Fruit fly (Drosophila melanogaster): ENCODE measurements around the gene RnpS1.

Gene RnpS1

DNA sequence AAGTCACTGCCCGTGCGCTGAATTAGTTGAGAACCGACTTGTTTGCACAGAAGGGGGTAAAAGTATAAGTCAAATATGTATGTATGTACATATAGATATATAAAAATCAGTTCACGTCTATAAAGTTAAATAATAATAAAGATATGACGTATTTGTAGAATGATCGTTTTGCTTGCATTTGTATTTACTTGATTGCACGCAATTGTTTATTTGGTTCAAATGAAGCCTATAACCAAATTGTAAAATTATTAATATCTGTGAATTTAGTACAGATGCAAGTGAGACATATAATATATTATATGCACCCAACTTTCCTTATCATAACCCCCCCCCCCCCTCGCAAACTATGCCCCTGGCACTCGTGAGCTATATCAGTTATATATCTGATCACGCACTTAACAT is 48.7 kb downstream of the RnpS1 start (continued):
- TF ChIP-seq oc (tag; optimal IDR thresholded peaks at IDR 0.05) (no peak), Doc3 (GFP tag; IDR thresholded peaks at IDR 0.05; ENCODE audit: partially characterized antibody) (no peak), Bdp1 (GFP tag; optimal IDR thresholded peaks at IDR 0.05) (no peak), CG7839 (tag; optimal IDR thresholded peaks at IDR 0.05) (peak; percentile 71), cg (GFP tag; optimal IDR thresholded peaks at IDR 0.05) (no peak), Sin3A (optimal IDR thresholded peaks at IDR 0.05) (no peak), caup (GFP tag; optimal IDR thresholded peaks at IDR 0.05; ENCODE audit: severe bottlenecking) (peak; percentile 71), CG6654 (GFP tag; optimal IDR thresholded peaks at IDR 0.05) (no peak), CG3838 (GFP tag; optimal IDR thresholded peaks at IDR 0.05) (no peak), CG11560 (tag; IDR thresholded peaks at IDR 0.05) (0 out of 3 replicates have a peak, but pooled peaks have one; percentile 18), Dfd (GFP tag; optimal IDR thresholded peaks at IDR 0.05) (no peak), CG7928 (GFP tag; optimal IDR thresholded peaks at IDR 0.05) (peak; percentile 37), CG18011 (GFP tag; optimal IDR thresholded peaks at IDR 0.05) (peak; percentile 14), CG2875 (GFP tag; optimal IDR thresholded peaks at IDR 0.05) (peak; percentile 8), CG4404 (GFP tag; IDR thresholded peaks at IDR 0.05) (no peak), C15 (GFP tag; IDR thresholded peaks at IDR 0.05) (no peak), Deaf1 (tag; optimal IDR thresholded peaks at IDR 0.05) (peak; percentile 36), bab2 (GFP tag; optimal IDR thresholded peaks at IDR 0.05) (no peak), CG13123 (GFP tag; optimal IDR thresholded peaks at IDR 0.05) (no peak), D19A (tag; optimal IDR thresholded peaks at IDR 0.05) (peak; percentile 39), sug (tag; optimal IDR thresholded peaks at IDR 0.05) (peak; percentile 57), CG17829 (tag; optimal IDR thresholded peaks at IDR 0.05) (no peak), CG7786 (GFP tag; optimal IDR thresholded peaks at IDR 0.05) (no peak), sima (GFP tag; optimal IDR thresholded peaks at IDR 0.05) (no peak), Nf-YB (GFP tag; optimal IDR thresholded peaks at IDR 0.05) (peak; percentile 13), Usf (GFP tag; optimal IDR thresholded peaks at IDR 0.05) (peak; percentile 41), CG14965 (GFP tag; optimal IDR thresholded peaks at IDR 0.05; ENCODE audit: borderline replicate concordance) (no peak), TFAM (GFP tag; optimal IDR thresholded peaks at IDR 0.05) (no peak), Fer3 (tag; optimal IDR thresholded peaks at IDR 0.05) (peak; percentile 34), nau (GFP tag; optimal IDR thresholded peaks at IDR 0.05) (peak; percentile 34), Mes4 (GFP tag; optimal IDR thresholded peaks at IDR 0.05) (no peak), CG10565 (GFP tag; optimal IDR thresholded peaks at IDR 0.05) (no peak), amos (GFP tag; IDR thresholded peaks at IDR 0.05; ENCODE audit: partially characterized antibody) (no peak), wor (GFP tag; IDR thresholded peaks at IDR 0.05) (no peak), Hr3 (GFP tag; optimal IDR thresholded peaks at IDR 0.05) (no peak), Antp (GFP tag; optimal IDR thresholded peaks at IDR 0.05) (no peak), CG11093 (GFP tag; IDR thresholded peaks at IDR 0.05) (no peak), Oli (tag; optimal IDR thresholded peaks at IDR 0.05) (peak; percentile 32), CG34376 (GFP tag; optimal IDR thresholded peaks at IDR 0.05) (peak; percentile 38), CG4282 (GFP tag; optimal IDR thresholded peaks at IDR 0.05) (no peak), CG7987 (GFP tag; optimal IDR thresholded peaks at IDR 0.05) (peak; percentile 6), peb (GFP tag; IDR thresholded peaks at IDR 0.05) (no peak), CG16779 (GFP tag; IDR thresholded peaks at IDR 0.05) (no peak), z (GFP tag; IDR thresholded peaks at IDR 0.05) (no peak), CG9215 (GFP tag; IDR thresholded peaks at IDR 0.05) (peak; percentile 53), twi (tag; optimal IDR thresholded peaks at IDR 0.05) (no peak), al (GFP tag; IDR thresholded peaks at IDR 0.05) (peak; percentile 52; the same call in 1 of the 2 replicates), Awh (GFP tag; IDR thresholded peaks at IDR 0.05) (no peak), CG10959 (GFP tag; IDR thresholded peaks at IDR 0.05) (no peak), CG6683 (GFP tag; optimal IDR thresholded peaks at IDR 0.05) (peak; percentile 26), Elba2 (GFP tag; optimal IDR thresholded peaks at IDR 0.05) (no peak), NFAT (GFP tag; IDR thresholded peaks at IDR 0.05) (peak; percentile 40; the same call in 1 of the 2 replicates)
